Worm (Caenorhabditis elegans) whole organism, L1 larva: ENCODE results near the gene Y38H8A.1.

Source experiments
- Y116A8C.19 ChIP-seq: sonication (generic microtip); optimal IDR thresholded peaks from 2 replicates; lab custom pipeline; 2016; ENCODE audit warnings: missing compliant biosample characterization, missing genetic modification characterization, borderline replicate concordance
- ama-1 ChIP-seq: fragments of 150-350 bp; optimal IDR thresholded peaks from 2 replicates; lab custom pipeline; 2014
- blmp-1 ChIP-seq: fragments of 150-350 bp; optimal IDR thresholded peaks from 2 replicates; lab custom pipeline; 2014; ENCODE audit warnings: missing biosample characterization, missing genetic modification characterization
- ceh-82 ChIP-seq, 3 experiments: fragments of 150-350 bp in 1 of 3; sonication (generic microtip) in 2 of 3; optimal IDR thresholded peaks; 2 replicates each; lab custom pipeline; 2014 to 2017; ENCODE audit warnings: missing biosample characterization in 3 of 3, missing genetic modification characterization in 3 of 3
- dpl-1 ChIP-seq, 3 experiments: fragments of 150-350 bp in 2 of 3; sonication (generic microtip) in 1 of 3; optimal IDR thresholded peaks; 2 replicates each; lab custom pipeline; 2014 to 2017; ENCODE audit warnings: missing biosample characterization in 3 of 3, missing genetic modification characterization in 3 of 3, missing genetic modification reagents in 3 of 3
- efl-1 ChIP-seq, 4 experiments: fragments of 150-350 bp; optimal IDR thresholded peaks in 3 of 4; peaks in 1 of 4; 1 replicate in 1 of 4; 2 replicates in 3 of 4; lab custom pipeline; 2014; ENCODE audit warnings: missing biosample characterization in 2 of 4, missing genetic modification characterization in 2 of 4, missing genetic modification reagents in 2 of 4
- elt-2 ChIP-seq: sonication (generic microtip); optimal IDR thresholded peaks from 2 replicates; lab custom pipeline; 2016; ENCODE audit warnings: missing genetic modification characterization, mild to moderate bottlenecking, inconsistent platforms, missing compliant biosample characterization, missing genetic modification reagents
- fkh-4 ChIP-seq: sonication (generic microtip); optimal IDR thresholded peaks from 2 replicates; lab custom pipeline; 2016; ENCODE audit warnings: missing compliant biosample characterization, missing genetic modification characterization, borderline replicate concordance
- hpl-2 ChIP-seq: fragments of 150-350 bp; optimal IDR thresholded peaks from 2 replicates; lab custom pipeline; 2014; ENCODE audit warnings: missing biosample characterization, missing genetic modification reagents, missing genetic modification characterization
- irx-1 ChIP-seq: sonication (generic microtip); optimal IDR thresholded peaks from 2 replicates; lab custom pipeline; 2016; ENCODE audit warnings: missing genetic modification characterization, missing compliant biosample characterization
- jun-1 ChIP-seq: fragments of 150-350 bp; optimal IDR thresholded peaks from 2 replicates; lab custom pipeline; 2014; ENCODE audit warnings: missing biosample characterization, missing genetic modification reagents, missing genetic modification characterization
- lin-14 ChIP-seq: fragments of 200-800 bp; sonication (Bioruptor generic); optimal IDR thresholded peaks from 2 replicates; lab custom pipeline; 2018; ENCODE audit warnings: mild to moderate bottlenecking, missing genetic modification characterization, moderate library complexity, missing compliant biosample characterization
- lin-15B ChIP-seq: fragments of 150-350 bp; sonication (generic microtip); optimal IDR thresholded peaks from 3 replicates; lab custom pipeline; 2014; ENCODE audit warnings: missing biosample characterization, missing genetic modification characterization
- lir-3 ChIP-seq: sonication (generic microtip); optimal IDR thresholded peaks from 2 replicates; lab custom pipeline; 2016; ENCODE audit warnings: mild to moderate bottlenecking, missing genetic modification characterization, moderate library complexity, missing compliant biosample characterization; ENCODE audit not compliant: poor library complexity
- lsy-2 ChIP-seq, 2 experiments: fragments of 150-350 bp; optimal IDR thresholded peaks; 2 replicates each; lab custom pipeline; 2014; ENCODE audit warnings: missing biosample characterization in 2 of 2, missing genetic modification characterization in 2 of 2
- mab-9 ChIP-seq: fragments of 200-800 bp; sonication (Bioruptor generic); IDR thresholded peaks from 2 replicates; pipeline ENCODE4 v1.3.6; 2022; ENCODE audit warnings: missing genetic modification reagents, missing genetic modification characterization, missing compliant biosample characterization
- nhr-11 ChIP-seq: fragments of 150-350 bp; optimal IDR thresholded peaks from 2 replicates; lab custom pipeline; 2014; ENCODE audit warnings: missing biosample characterization, missing genetic modification characterization
- nhr-12 ChIP-seq: sonication (generic microtip); optimal IDR thresholded peaks from 2 replicates; lab custom pipeline; 2017; ENCODE audit warnings: missing biosample characterization, missing genetic modification characterization
- nhr-28 ChIP-seq: fragments of 150-350 bp; optimal IDR thresholded peaks from 2 replicates; lab custom pipeline; 2014; ENCODE audit warnings: missing biosample characterization, missing genetic modification characterization
- nhr-71 ChIP-seq: sonication (generic microtip); optimal IDR thresholded peaks from 2 replicates; lab custom pipeline; 2016; ENCODE audit warnings: mild to moderate bottlenecking, missing genetic modification characterization, moderate library complexity, missing compliant biosample characterization
- nhr-76 ChIP-seq: sonication (generic microtip); optimal IDR thresholded peaks from 2 replicates; lab custom pipeline; 2017; ENCODE audit warnings: missing biosample characterization, missing genetic modification characterization
- nhr-77 ChIP-seq: fragments of 150-350 bp; optimal IDR thresholded peaks from 2 replicates; lab custom pipeline; 2014; ENCODE audit warnings: missing biosample characterization, missing genetic modification characterization
- nhr-90 ChIP-seq: sonication (generic microtip); optimal IDR thresholded peaks from 2 replicates; lab custom pipeline; 2016; ENCODE audit warnings: mild to moderate bottlenecking, missing genetic modification characterization, missing compliant biosample characterization; ENCODE audit not compliant: poor library complexity
- pag-3 ChIP-seq: sonication (generic microtip); optimal IDR thresholded peaks from 2 replicates; lab custom pipeline; 2017; ENCODE audit warnings: missing genetic modification characterization, mild to moderate bottlenecking, missing compliant biosample characterization, antibody characterized with exemption, borderline replicate concordance; ENCODE audit not compliant: insufficient read depth
- pax-3 ChIP-seq: fragments of 200-800 bp; sonication (Bioruptor generic); optimal IDR thresholded peaks from 2 replicates; lab custom pipeline; 2018; ENCODE audit warnings: mild to moderate bottlenecking, missing genetic modification characterization, moderate library complexity, missing compliant biosample characterization
- pqm-1 ChIP-seq: sonication (generic microtip); optimal IDR thresholded peaks from 3 replicates; lab custom pipeline; 2017; ENCODE audit warnings: missing biosample characterization, missing genetic modification characterization
- rnt-1 ChIP-seq: sonication (generic microtip); optimal IDR thresholded peaks from 2 replicates; lab custom pipeline; 2016; ENCODE audit warnings: mild to moderate bottlenecking, missing genetic modification characterization, moderate library complexity, missing compliant biosample characterization
- sox-4 ChIP-seq: sonication (generic microtip); optimal IDR thresholded peaks from 2 replicates; lab custom pipeline; 2016; ENCODE audit warnings: missing genetic modification characterization, missing compliant biosample characterization
- unc-86 ChIP-seq: sonication (generic microtip); optimal IDR thresholded peaks from 2 replicates; lab custom pipeline; 2016; ENCODE audit warnings: missing genetic modification characterization, missing compliant biosample characterization
- vab-15 ChIP-seq: sonication (generic microtip); optimal IDR thresholded peaks from 2 replicates; lab custom pipeline; 2017; ENCODE audit warnings: missing genotype, mild to moderate bottlenecking, missing genetic modification characterization, missing compliant biosample characterization
- xbp-1 ChIP-seq: sonication (generic microtip); optimal IDR thresholded peaks from 2 replicates; lab custom pipeline; 2016; ENCODE audit warnings: missing genetic modification characterization, missing compliant biosample characterization
- zip-4 ChIP-seq: fragments of 200-800 bp; sonication (Bioruptor generic); optimal IDR thresholded peaks from 2 replicates; lab custom pipeline; 2018; ENCODE audit warnings: mild to moderate bottlenecking, missing genetic modification characterization, moderate library complexity, missing compliant biosample characterization
- ztf-11 ChIP-seq, 2 experiments: sonication (generic microtip); optimal IDR thresholded peaks; 2 replicates each; lab custom pipeline; 2016 to 2017; ENCODE audit warnings: missing genetic modification characterization in 2 of 2, missing biosample characterization in 1 of 2, missing compliant biosample characterization in 1 of 2

Y38H8A.1 gene

DNA sequence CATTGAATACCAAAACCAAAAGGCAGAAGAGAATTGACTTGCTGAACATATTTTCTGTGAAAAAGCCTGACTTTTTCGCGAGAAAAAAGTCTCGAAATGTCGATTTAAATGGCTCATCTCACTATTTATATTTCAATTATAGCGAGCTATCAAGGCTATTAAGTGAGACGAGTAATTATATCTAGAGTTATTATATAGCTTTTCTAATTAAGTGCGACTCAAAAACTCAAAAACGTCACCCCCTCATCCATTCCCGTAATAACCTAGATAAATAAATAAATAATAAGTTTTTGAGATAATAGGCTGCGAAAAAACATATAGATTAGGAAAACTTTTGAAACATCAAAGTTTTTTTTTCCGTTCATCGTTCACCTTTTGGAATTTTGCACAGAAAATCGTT, 23.1 kb downstream of the Y38H8A.1 start, which contains the start of gene nlp-17:
TSS of gene nlp-17 (minus strand) at position 101 of the 400 bp plus-strand sequence.
- TF ChIP-seq efl-1 (optimal IDR thresholded peaks at IDR 0.05; lab: Kevin White, UChicago) (no peak), efl-1 (GFP tag; optimal IDR thresholded peaks at IDR 0.05 in 1 of 2; lab: Kevin White, UChicago) (no peak), nhr-76 (tag; lab: Kevin White, UChicago) (no peak), hpl-2 (GFP tag; lab: Kevin White, UChicago) (no peak), rnt-1 (tag; lab: Kevin White, UChicago) (no peak), irx-1 (tag; lab: Kevin White, UChicago) (no peak), Y116A8C.19 (no peak), blmp-1 (tag; lab: Kevin White, UChicago) (no peak), elt-2 (no peak), ztf-11 (tag; optimal IDR thresholded peaks at IDR 0.05; lab: Kevin White, UChicago) (no peak), nhr-90 (tag; lab: Kevin White, UChicago) (no peak), sox-4 (tag; lab: Kevin White, UChicago) (no peak), pqm-1 (tag; lab: Kevin White, UChicago) (no peak), lin-15B (tag; lab: Kevin White, UChicago) (no peak), unc-86 (tag; lab: Kevin White, UChicago) (no peak)

DNA sequence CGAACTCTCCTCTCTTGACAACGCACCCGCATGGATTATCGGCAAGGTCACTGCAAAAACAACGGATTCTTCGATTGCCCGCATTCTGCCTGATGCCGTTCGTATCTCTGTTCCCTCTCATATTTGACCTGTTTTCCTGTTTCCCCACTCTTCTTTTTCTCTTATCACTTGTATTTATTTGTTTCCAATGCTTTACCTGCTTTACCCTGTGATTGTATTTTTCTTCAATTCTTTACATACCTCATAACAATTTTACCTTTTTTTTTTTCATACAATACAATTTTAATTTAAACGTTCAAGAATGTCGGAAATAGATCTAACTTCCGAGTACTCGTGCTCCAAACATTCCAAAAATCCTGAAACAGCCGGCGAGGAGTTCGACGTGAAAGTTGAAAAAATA, 26.4 kb downstream of the Y38H8A.1 start, which contains the start of gene afmd-2:
TSS of gene afmd-2 (plus strand) at position 301 of the 400 bp plus-strand sequence.
- TF ChIP-seq lin-14 = no peak
- no peak for TF ChIP-seq nhr-12 (tag; lab: Kevin White, UChicago)
- no peak for TF ChIP-seq dpl-1 (GFP tag; optimal IDR thresholded peaks at IDR 0.05; lab: Kevin White, UChicago)
- TF ChIP-seq irx-1 (tag; lab: Kevin White, UChicago) = no peak
- TF ChIP-seq, all 84 proteins: peak for 0

- no peak for TF ChIP-seq nhr-76 (tag; lab: Kevin White, UChicago)
- no peak for TF ChIP-seq fkh-4
- no peak for TF ChIP-seq nhr-12 (tag; lab: Kevin White, UChicago)
- TF ChIP-seq pag-3 = no peak
- TF ChIP-seq lir-3 = no peak
- TF ChIP-seq vab-15 (tag; lab: Kevin White, UChicago) = no peak
- TF ChIP-seq nhr-28 (tag; lab: Kevin White, UChicago) = no peak
- no peak for TF ChIP-seq xbp-1 (tag; lab: Kevin White, UChicago)
- TF ChIP-seq, all 84 proteins: peak for 0
These were observed 27.5 kb downstream of the Y38H8A.1 start for ce11 chrIV:13510049-13510448.

ce11 chrIV:13512112-13512569, 29.6 kb downstream of the Y38H8A.1 start, which contains the start of gene puf-3:
Gene puf-3 (minus strand): TSS chrIV:13512162.
- TF ChIP-seq pax-3 (tag; lab: Kevin White, UChicago) (no peak), nhr-90 (tag; lab: Kevin White, UChicago) (no peak), nhr-28 (tag; lab: Kevin White, UChicago) (no peak), nhr-11 (tag; lab: Kevin White, UChicago) (no peak), nhr-71 (tag; lab: Kevin White, UChicago) (no peak)

DNA sequence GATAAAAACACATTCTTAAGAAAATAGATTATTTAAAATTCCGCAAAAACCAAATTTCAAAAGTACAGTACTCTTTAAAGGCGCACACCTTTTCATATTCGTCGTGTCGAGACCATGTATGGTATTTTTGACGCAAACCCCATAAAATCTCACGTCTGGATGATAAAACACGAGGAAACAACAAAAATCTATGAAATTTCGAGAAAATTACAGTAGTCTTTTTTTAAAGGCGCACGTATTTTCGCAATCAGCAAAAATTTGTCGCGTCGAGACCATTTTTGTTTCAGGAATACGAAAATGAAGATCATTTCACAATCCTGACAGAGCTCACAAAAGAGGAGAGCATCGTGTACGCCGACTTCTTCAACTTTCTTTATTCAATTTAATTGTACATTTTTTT, 30.4 kb downstream of the Y38H8A.1 start:
- no peak for TF ChIP-seq ceh-82 (tag; optimal IDR thresholded peaks at IDR 0.05; lab: Kevin White, UChicago)
- no peak for TF ChIP-seq ztf-11 (tag; optimal IDR thresholded peaks at IDR 0.05; lab: Kevin White, UChicago)
- TF ChIP-seq jun-1 (tag; lab: Kevin White, UChicago) = no peak
- TF ChIP-seq nhr-77 (tag; lab: Kevin White, UChicago) = no peak
- TF ChIP-seq ama-1 (lab: Kevin White, UChicago) = no peak
- TF ChIP-seq pag-3 = no peak
- no peak for TF ChIP-seq lsy-2 (tag; optimal IDR thresholded peaks at IDR 0.05; lab: Kevin White, UChicago)
- no peak for TF ChIP-seq zip-4 (GFP tag; lab: Kevin White, UChicago)
- no peak for TF ChIP-seq mab-9 (GFP tag; lab: Robert Waterston, UW)
- TF ChIP-seq, all 84 proteins: peak for 0
